Fruit fly (Drosophila melanogaster) whole organism, embryonic: ENCODE measurements around the gene Nrx-IV.

ENCODE experiments used
- Atf6 ChIP-seq: fragments of 200-800 bp; sonication (Bioruptor generic); IDR thresholded peaks from 2 replicates; pipeline ENCODE4 v1.3.6; 2022; ENCODE audit warnings: missing biosample characterization, missing genetic modification characterization
- Awh ChIP-seq: fragments of 200-800 bp; sonication (Bioruptor generic); IDR thresholded peaks from 2 replicates; pipeline ENCODE4, ENCODE4 v1.3.6; 2022; ENCODE audit warnings: missing biosample characterization, missing genetic modification characterization
- CG10147 ChIP-seq: fragments of 200-800 bp; sonication (Bioruptor generic); optimal IDR thresholded peaks from 2 replicates; lab custom pipeline; 2019; ENCODE audit warnings: missing biosample characterization, mild to moderate bottlenecking, missing genetic modification characterization, moderate library complexity
- CG10431 ChIP-seq: fragments of 200-800 bp; sonication (Bioruptor generic); optimal IDR thresholded peaks from 3 replicates; lab custom pipeline; 2018; ENCODE audit warnings: missing biosample characterization, mild to moderate bottlenecking, missing genetic modification characterization
- CG10462 ChIP-seq: fragments of 200-800 bp; sonication (Bioruptor generic); optimal IDR thresholded peaks from 2 replicates; lab custom pipeline; 2016; ENCODE audit warnings: missing biosample characterization, missing genetic modification characterization
- CG12659 ChIP-seq: fragments of 200-800 bp; sonication (Bioruptor generic); optimal IDR thresholded peaks from 3 replicates; lab custom pipeline; 2017; ENCODE audit warnings: mild to moderate bottlenecking, missing biosample characterization, missing genetic modification reagents, missing genetic modification characterization
- CG13123 ChIP-seq: fragments of 200-800 bp; sonication (Bioruptor generic); optimal IDR thresholded peaks from 2 replicates; lab custom pipeline; 2016; ENCODE audit warnings: missing biosample characterization, missing genetic modification characterization
- CG13296 ChIP-seq: fragments of 200-800 bp; sonication (Bioruptor generic); optimal IDR thresholded peaks from 3 replicates; lab custom pipeline; 2018; ENCODE audit warnings: missing biosample characterization, mild to moderate bottlenecking, missing genetic modification characterization
- CG13424 ChIP-seq: fragments of 200-800 bp; sonication (Bioruptor generic); optimal IDR thresholded peaks from 2 replicates; lab custom pipeline; 2019; ENCODE audit warnings: missing biosample characterization, mild to moderate bottlenecking, missing genetic modification characterization, moderate library complexity
- CG14014 ChIP-seq: fragments of 200-800 bp; sonication (Bioruptor generic); IDR thresholded peaks from 2 replicates; pipeline ENCODE4 v1.3.6; 2022; ENCODE audit warnings: missing biosample characterization, missing genetic modification characterization
- CG15073 ChIP-seq: fragments of 200-800 bp; sonication (Bioruptor generic); optimal IDR thresholded peaks from 2 replicates; lab custom pipeline; 2016; ENCODE audit warnings: missing biosample characterization, missing genetic modification characterization
- CG16779 ChIP-seq: fragments of 200-800 bp; sonication (Bioruptor generic); IDR thresholded peaks from 2 replicates; pipeline ENCODE4 v1.3.6; 2022; ENCODE audit warnings: missing biosample characterization, missing genetic modification characterization
- CG2129 ChIP-seq: fragments of 200-800 bp; sonication (Bioruptor generic); IDR thresholded peaks from 2 replicates; pipeline ENCODE4 v1.3.6; 2022; ENCODE audit warnings: missing biosample characterization, missing genetic modification characterization; ENCODE audit not compliant: partially characterized antibody
- CG32532 ChIP-seq: fragments of 200-800 bp; sonication (Bioruptor generic); IDR thresholded peaks from 2 replicates; pipeline ENCODE4 v1.3.6; 2022; ENCODE audit warnings: missing biosample characterization, missing genetic modification characterization
- CG42726 ChIP-seq: fragments of 200-800 bp; sonication (Bioruptor generic); IDR thresholded peaks from 2 replicates; pipeline ENCODE4 v1.3.6; 2022; ENCODE audit warnings: missing biosample characterization, missing genetic modification characterization; ENCODE audit not compliant: partially characterized antibody
- CG4282 ChIP-seq: fragments of 200-800 bp; sonication (Bioruptor generic); optimal IDR thresholded peaks from 2 replicates; lab custom pipeline; 2016; ENCODE audit warnings: missing biosample characterization, missing genetic modification characterization
- CG4328 ChIP-seq: fragments of 200-800 bp; sonication (Bioruptor generic); optimal IDR thresholded peaks from 3 replicates; lab custom pipeline; 2017; ENCODE audit warnings: missing biosample characterization, missing genetic modification reagents, missing genetic modification characterization
- CG4707 ChIP-seq: fragments of 200-800 bp; sonication (Bioruptor generic); optimal IDR thresholded peaks from 2 replicates; lab custom pipeline; 2018; ENCODE audit warnings: missing biosample characterization, mild to moderate bottlenecking, missing genetic modification characterization, moderate library complexity
- CG6689 ChIP-seq: fragments of 200-800 bp; sonication (Bioruptor generic); IDR thresholded peaks from 2 replicates; pipeline ENCODE4 v1.3.6; 2022; ENCODE audit warnings: missing biosample characterization, missing genetic modification characterization
- CG8359 ChIP-seq: fragments of 200-800 bp; sonication (Bioruptor generic); optimal IDR thresholded peaks from 2 replicates; lab custom pipeline; 2017; ENCODE audit warnings: missing biosample characterization, mild to moderate bottlenecking, missing genetic modification characterization, borderline replicate concordance
- CG8944 ChIP-seq: fragments of 200-800 bp; sonication (Bioruptor generic); optimal IDR thresholded peaks from 3 replicates; lab custom pipeline; 2016; ENCODE audit warnings: missing biosample characterization, missing genetic modification characterization
- CG9215 ChIP-seq: fragments of 200-800 bp; sonication (Bioruptor generic); IDR thresholded peaks from 2 replicates; pipeline ENCODE4 v1.3.6; 2022; ENCODE audit warnings: missing biosample characterization, missing genetic modification characterization
- Camta ChIP-seq: fragments of 200-800 bp; sonication (Bioruptor generic); optimal IDR thresholded peaks from 2 replicates; lab custom pipeline; 2016; ENCODE audit warnings: missing biosample characterization, missing genetic modification characterization
- CrebB ChIP-seq: fragments of 200-800 bp; sonication (Bioruptor generic); optimal IDR thresholded peaks from 3 replicates; lab custom pipeline; 2018; ENCODE audit warnings: missing biosample characterization, mild to moderate bottlenecking, missing genetic modification characterization
- Doc2 ChIP-seq: fragments of 200-800 bp; sonication (Bioruptor generic); IDR thresholded peaks from 2 replicates; pipeline ENCODE4 v1.3.6; 2022; ENCODE audit warnings: missing biosample characterization, missing genetic modification characterization
- Dref ChIP-seq: fragments of 200-800 bp; sonication (Bioruptor generic); IDR thresholded peaks from 2 replicates; pipeline ENCODE4 v1.3.6; 2022; ENCODE audit warnings: missing biosample characterization, missing genetic modification characterization
- Ets65A ChIP-seq: fragments of 200-800 bp; sonication (Bioruptor generic); peaks from one replicate; lab custom pipeline; 2016; ENCODE audit warnings: missing biosample characterization, missing genetic modification characterization
- Lim3 ChIP-seq: fragments of 200-800 bp; sonication (Bioruptor generic); IDR thresholded peaks from 2 replicates; pipeline ENCODE4 v1.3.6; 2022; ENCODE audit warnings: missing biosample characterization, missing genetic modification characterization
- Meics ChIP-seq: fragments of 200-800 bp; sonication (Bioruptor generic); optimal IDR thresholded peaks from 2 replicates; lab custom pipeline; 2017; ENCODE audit warnings: missing biosample characterization, mild to moderate bottlenecking, missing genetic modification characterization
- Oli ChIP-seq: fragments of 200-800 bp; sonication (Bioruptor generic); optimal IDR thresholded peaks from 2 replicates; lab custom pipeline; 2018; ENCODE audit warnings: missing biosample characterization, mild to moderate bottlenecking, missing genetic modification characterization, moderate library complexity
- Opbp ChIP-seq: fragments of 200-800 bp; sonication (Bioruptor generic); IDR thresholded peaks from 3 replicates; pipeline ENCODE4 v1.3.6; 2022; ENCODE audit warnings: missing biosample characterization, missing genetic modification characterization; ENCODE audit not compliant: partially characterized antibody
- Sox100B ChIP-seq: fragments of 200-800 bp; sonication (Bioruptor generic); optimal IDR thresholded peaks from 3 replicates; lab custom pipeline; 2018; ENCODE audit warnings: missing biosample characterization, mild to moderate bottlenecking, missing genetic modification characterization
- Spps ChIP-seq: fragments of 200-800 bp; sonication (Bioruptor generic); optimal IDR thresholded peaks from 2 replicates; lab custom pipeline; 2018; ENCODE audit warnings: missing biosample characterization, mild to moderate bottlenecking, missing genetic modification characterization
- Ssrp ChIP-seq: fragments of 200-800 bp; sonication (Bioruptor generic); optimal IDR thresholded peaks from 2 replicates; lab custom pipeline; 2018; ENCODE audit warnings: missing biosample characterization, mild to moderate bottlenecking, missing genetic modification characterization, moderate library complexity
- Tbp ChIP-seq: fragments of >200 bp; optimal IDR thresholded peaks from 2 replicates; lab custom pipeline; 2018; ENCODE audit warnings: missing biosample characterization, missing genetic modification characterization
- Usf ChIP-seq: fragments of 200-800 bp; sonication (Bioruptor generic); optimal IDR thresholded peaks from 2 replicates; lab custom pipeline; 2017; ENCODE audit warnings: missing genotype, missing biosample characterization, missing genetic modification characterization
- ap ChIP-seq: fragments of 200-800 bp; sonication (Bioruptor generic); IDR thresholded peaks from 2 replicates; pipeline ENCODE4 v1.3.6; 2022; ENCODE audit warnings: missing biosample characterization, missing genetic modification characterization
- bigmax ChIP-seq: fragments of 200-800 bp; sonication (Bioruptor generic); optimal IDR thresholded peaks from 2 replicates; lab custom pipeline; 2018; ENCODE audit warnings: missing biosample characterization, mild to moderate bottlenecking, missing genetic modification characterization
- caup ChIP-seq: fragments of 200-800 bp; sonication (Bioruptor generic); optimal IDR thresholded peaks from 3 replicates; lab custom pipeline; 2017; ENCODE audit warnings: missing biosample characterization, mild to moderate bottlenecking, missing genetic modification characterization, moderate library complexity; ENCODE audit not compliant: severe bottlenecking
- ftz-f1 ChIP-seq: fragments of 200-800 bp; sonication (Bioruptor generic); optimal IDR thresholded peaks from 2 replicates; lab custom pipeline; 2016; ENCODE audit warnings: missing biosample characterization, missing genetic modification characterization
- hkb ChIP-seq, 2 experiments: fragments of 200-800 bp in 1 of 2; fragments of >200 bp in 1 of 2; sonication (Bioruptor generic) in 1 of 2; IDR thresholded peaks in 1 of 2; optimal IDR thresholded peaks in 1 of 2; 2 replicates each; pipeline versions ENCODE4 v1.3.6 to Lab custom; 2017 to 2022; ENCODE audit warnings: missing biosample characterization in 1 of 2, missing genetic modification characterization in 1 of 2
- maf-S ChIP-seq: fragments of 200-800 bp; sonication (Bioruptor generic); optimal IDR thresholded peaks from 2 replicates; lab custom pipeline; 2016; ENCODE audit warnings: missing biosample characterization, missing genetic modification characterization
- nom ChIP-seq: fragments of 200-800 bp; sonication (Bioruptor generic); optimal IDR thresholded peaks from 2 replicates; lab custom pipeline; 2017; ENCODE audit warnings: missing biosample characterization, missing genetic modification characterization, mild to moderate bottlenecking, moderate library complexity, missing genetic modification reagents
- pb ChIP-seq: fragments of 200-800 bp; sonication (Bioruptor generic); optimal IDR thresholded peaks from 3 replicates; lab custom pipeline; 2016; ENCODE audit warnings: missing biosample characterization, missing genetic modification characterization
- rib ChIP-seq: fragments of 200-800 bp; sonication (Bioruptor generic); IDR thresholded peaks from 2 replicates; pipeline ENCODE4 v1.3.6; 2022; ENCODE audit warnings: missing biosample characterization, missing genetic modification characterization
- row ChIP-seq: fragments of 200-800 bp; sonication (Bioruptor generic); IDR thresholded peaks from 3 replicates; pipeline ENCODE4 v1.3.6; 2022; ENCODE audit warnings: missing biosample characterization, missing genetic modification characterization
- seq ChIP-seq: fragments of 200-800 bp; sonication (Bioruptor generic); IDR thresholded peaks from 2 replicates; pipeline ENCODE4 v1.3.6; 2022; ENCODE audit warnings: missing biosample characterization, missing genetic modification characterization
- shn ChIP-seq: fragments of 200-800 bp; sonication (Bioruptor generic); optimal IDR thresholded peaks from 3 replicates; lab custom pipeline; 2016; ENCODE audit warnings: missing biosample characterization, missing genetic modification characterization
- ttk ChIP-seq: fragments of 200-800 bp; sonication (Bioruptor generic); IDR thresholded peaks from 2 replicates; pipeline ENCODE4 v2.1.2; 2022; ENCODE audit warnings: missing biosample characterization, missing genetic modification characterization
- twi ChIP-seq: fragments of 200-800 bp; optimal IDR thresholded peaks from 2 replicates; lab custom pipeline; 2019; ENCODE audit warnings: missing biosample characterization, mild to moderate bottlenecking, missing genetic modification characterization, moderate library complexity
- yki ChIP-seq: fragments of >200 bp; optimal IDR thresholded peaks from 3 replicates; lab custom pipeline; 2018

Gene Nrx-IV

dm6 chr3L:12139232-12139698, 7.1 kb upstream of the Nrx-IV start (continued):
- TF ChIP-seq Ets65A (peak; percentile 91), CG32532 (GFP tag; lab: Robert Waterston, UW) (peak; percentile 57; the same call in 1 of the 2 replicates), hkb (optimal IDR thresholded peaks at IDR 0.05; lab: Kevin White, UChicago) (no peak), hkb (GFP tag; IDR thresholded peaks at IDR 0.05; lab: Robert Waterston, UW) (peak; percentile 51), Meics (peak; percentile 52), yki (lab: Kevin White, UChicago) (no peak), CG12659 (peak; percentile 38), CG10147 (no peak), CG15073 (GFP tag; lab: Kevin White, UChicago) (peak; percentile 98), caup (peak; percentile 2), Opbp (GFP tag; lab: Robert Waterston, UW) (no peak), shn (GFP tag; lab: Kevin White, UChicago) (peak; percentile 62), Dref (GFP tag; lab: Robert Waterston, UW) (no peak), Spps (no peak), maf-S (no peak), CG13424 (tag; lab: Kevin White, UChicago) (peak; percentile 62), CG14014 (GFP tag; lab: Robert Waterston, UW) (peak; percentile 45; the same call in 1 of the 2 replicates), CG13296 (peak; percentile 67), Lim3 (no peak), Camta (GFP tag; lab: Kevin White, UChicago) (no peak), CG10462 (peak; percentile 13), Ssrp (tag; lab: Kevin White, UChicago) (peak; percentile 40), seq (GFP tag; lab: Robert Waterston, UW) (peak; percentile 56), CrebB (peak; percentile 7), twi (tag; lab: Kevin White, UChicago) (no peak), ttk (GFP tag; lab: Robert Waterston, UW) (0 out of 2 replicates have a peak, but pooled peaks have one; percentile 44), CG4328 (GFP tag; lab: Kevin White, UChicago) (peak; percentile 15), pb (GFP tag; lab: Kevin White, UChicago) (peak; percentile 15), CG4282 (GFP tag; lab: Kevin White, UChicago) (no peak), Usf (GFP tag; lab: Kevin White, UChicago) (no peak), Oli (tag; lab: Kevin White, UChicago) (peak; percentile 57), Doc2 (GFP tag; lab: Robert Waterston, UW) (no peak), Atf6 (peak; percentile 24; the same call in 1 of the 2 replicates), ap (GFP tag; lab: Robert Waterston, UW) (0 out of 2 replicates have a peak, but pooled peaks have one; percentile 4), CG6689 (peak; percentile 59), rib (GFP tag; lab: Robert Waterston, UW) (no peak), CG8944 (peak; percentile 41), CG13123 (GFP tag; lab: Kevin White, UChicago) (no peak), Sox100B (GFP tag; lab: Kevin White, UChicago) (peak; percentile 60), Awh (GFP tag; lab: Robert Waterston, UW) (peak; percentile 48; the same call in 1 of the 2 replicates), CG4707 (GFP tag; lab: Kevin White, UChicago) (no peak), Tbp (GFP tag; lab: Kevin White, UChicago) (no peak), bigmax (GFP tag; lab: Kevin White, UChicago) (no peak), nom (GFP tag; lab: Kevin White, UChicago) (no peak), CG9215 (GFP tag; lab: Robert Waterston, UW) (no peak), ftz-f1 (no peak), CG16779 (GFP tag; lab: Robert Waterston, UW) (no peak), CG10431 (GFP tag; lab: Kevin White, UChicago) (no peak), CG42726 (GFP tag; lab: Robert Waterston, UW) (no peak), row (peak; percentile 70), CG8359 (GFP tag; lab: Kevin White, UChicago) (no peak), CG2129 (GFP tag; lab: Robert Waterston, UW) (no peak)
